Fruit fly (Drosophila melanogaster): Measurements from ENCODE around the gene CG32459.

The CG32459 gene

dm6 chr3L:22835144-22835964, 20.5 kb downstream of the CG32459 start, which contains the start of gene jim (continued):
- TF ChIP-seq CG6808 (GFP tag; optimal IDR thresholded peaks at IDR 0.05), result peak; percentile 67
- peak; percentile 5 for TF ChIP-seq Eip75B (GFP tag; optimal IDR thresholded peaks at IDR 0.05)
- TF ChIP-seq ss (GFP tag; optimal IDR thresholded peaks at IDR 0.05), result peak; percentile 79 to 84
- TF ChIP-seq lz (GFP tag; optimal IDR thresholded peaks at IDR 0.05), result peak; percentile 5
- TF ChIP-seq Eip93F (GFP tag; optimal IDR thresholded peaks at IDR 0.05), result no peak
- TF ChIP-seq net (GFP tag; optimal IDR thresholded peaks at IDR 0.05), result peak; percentile 16
- no peak for TF ChIP-seq CG4318 (GFP tag; optimal IDR thresholded peaks at IDR 0.05)
- no peak for TF ChIP-seq OdsH (GFP tag; optimal IDR thresholded peaks at IDR 0.05)
- peak; percentile 38 for TF ChIP-seq CG11762 (GFP tag; optimal IDR thresholded peaks at IDR 0.05; ENCODE audit: insufficient read depth)
- TF ChIP-seq Ets21C (GFP tag; optimal IDR thresholded peaks at IDR 0.05), result no peak
- peak; percentile 71 for TF ChIP-seq CG1621 (tag; optimal IDR thresholded peaks at IDR 0.05)
- TF ChIP-seq Blimp-1 (GFP tag; optimal IDR thresholded peaks at IDR 0.05), result peak; percentile 41
- TF ChIP-seq pdm3 (GFP tag; optimal IDR thresholded peaks at IDR 0.05), result no peak
- peak; percentile 69; the same call in 2 of the 3 replicates for TF ChIP-seq CG6163 (GFP tag; IDR thresholded peaks at IDR 0.05)
- TF ChIP-seq CG34406 (GFP tag; optimal IDR thresholded peaks at IDR 0.05), result peak; percentile 2
- TF ChIP-seq CG8119 (GFP tag; IDR thresholded peaks at IDR 0.05), result peak; percentile 60; the same call in 2 of the 3 replicates
- TF ChIP-seq CG10669 (GFP tag; optimal IDR thresholded peaks at IDR 0.05), result peak; percentile 5
- TF ChIP-seq CG6854 (GFP tag; optimal IDR thresholded peaks at IDR 0.05), result peak; percentile 68
- no peak for TF ChIP-seq achi (GFP tag; optimal IDR thresholded peaks at IDR 0.05)
- TF ChIP-seq CG6792 (GFP tag; optimal IDR thresholded peaks at IDR 0.05), result peak; percentile 31
- peak; percentile 68 for TF ChIP-seq CG16779 (tag; optimal IDR thresholded peaks at IDR 0.05)
- TF ChIP-seq CG31627 (GFP tag; optimal IDR thresholded peaks at IDR 0.05), result no peak
- TF ChIP-seq dac (GFP tag; optimal IDR thresholded peaks at IDR 0.05), result peak; percentile 33
- TF ChIP-seq Smox (GFP tag; optimal IDR thresholded peaks at IDR 0.05), result no peak
- no peak for TF ChIP-seq Hr4 (GFP tag; optimal IDR thresholded peaks at IDR 0.05)
- TF ChIP-seq dsx (GFP tag; optimal IDR thresholded peaks at IDR 0.05; ENCODE audit: poor library complexity, severe bottlenecking), result peak; percentile 76
- peak; percentile 49 for TF ChIP-seq spab (GFP tag; optimal IDR thresholded peaks at IDR 0.05)
- peak; percentile 87 for TF ChIP-seq Lpt (GFP tag; optimal IDR thresholded peaks at IDR 0.05)

dm6 chr3L:22830132-22830697, 25.6 kb downstream of the CG32459 start:
- TF ChIP-seq Hr4 (GFP tag; optimal IDR thresholded peaks at IDR 0.05), result no peak
- no peak for TF ChIP-seq Eip75B (GFP tag; optimal IDR thresholded peaks at IDR 0.05)
- TF ChIP-seq acj6 (GFP tag; optimal IDR thresholded peaks at IDR 0.05), result no peak
- TF ChIP-seq dsx (GFP tag; optimal IDR thresholded peaks at IDR 0.05; ENCODE audit: poor library complexity, severe bottlenecking), result no peak
- TF ChIP-seq CG10669 (GFP tag; optimal IDR thresholded peaks at IDR 0.05), result no peak
- TF ChIP-seq CG1621 (tag; optimal IDR thresholded peaks at IDR 0.05), result no peak
- TF ChIP-seq topi (GFP tag; optimal IDR thresholded peaks at IDR 0.05), result no peak
- TF ChIP-seq Eip93F (GFP tag; optimal IDR thresholded peaks at IDR 0.05), result no peak
- TF ChIP-seq CG11902 (GFP tag; optimal IDR thresholded peaks at IDR 0.05), result no peak
- TF ChIP-seq pdm3 (GFP tag; optimal IDR thresholded peaks at IDR 0.05), result no peak
- no peak for TF ChIP-seq Gug (GFP tag; IDR thresholded peaks at IDR 0.05)
- TF ChIP-seq svp (GFP tag), result no peak
- TF ChIP-seq CG3032 (tag; optimal IDR thresholded peaks at IDR 0.05), result no peak

dm6 chr3L:22826236-22826635, 29.6 kb downstream of the CG32459 start:
- TF ChIP-seq CG11762 (GFP tag; optimal IDR thresholded peaks at IDR 0.05; ENCODE audit: insufficient read depth) (no peak), CG1621 (tag; optimal IDR thresholded peaks at IDR 0.05) (peak; percentile 20), esn (GFP tag; optimal IDR thresholded peaks at IDR 0.05) (peak; percentile 2), CG8632 (GFP tag; optimal IDR thresholded peaks at IDR 0.05) (no peak), Hr4 (GFP tag; optimal IDR thresholded peaks at IDR 0.05) (no peak), CG6276 (GFP tag; optimal IDR thresholded peaks at IDR 0.05) (peak; percentile 44), acj6 (GFP tag; optimal IDR thresholded peaks at IDR 0.05) (no peak), fkh (GFP tag; optimal IDR thresholded peaks at IDR 0.05) (no peak), eg (GFP tag; IDR thresholded peaks at IDR 0.05) (0 out of 3 replicates have a peak, but pooled peaks have one; percentile 32), CG10669 (GFP tag; optimal IDR thresholded peaks at IDR 0.05) (peak; percentile 48), Eip78C (GFP tag) (peak; percentile 72), fd85E (GFP tag; optimal IDR thresholded peaks at IDR 0.05) (no peak), CG6792 (GFP tag; optimal IDR thresholded peaks at IDR 0.05) (no peak), Eip93F (GFP tag; optimal IDR thresholded peaks at IDR 0.05) (no peak), net (GFP tag; optimal IDR thresholded peaks at IDR 0.05) (no peak), Eip75B (GFP tag; optimal IDR thresholded peaks at IDR 0.05) (no peak), cyc (GFP tag; optimal IDR thresholded peaks at IDR 0.05) (no peak), Blimp-1 (GFP tag; optimal IDR thresholded peaks at IDR 0.05) (no peak), Gug (GFP tag; IDR thresholded peaks at IDR 0.05) (no peak), Met (GFP tag; optimal IDR thresholded peaks at IDR 0.05) (peak; percentile 8), CG4318 (GFP tag; optimal IDR thresholded peaks at IDR 0.05) (no peak), Ets96B (tag; optimal IDR thresholded peaks at IDR 0.05) (peak; percentile 5)

All from whole organism, prepupa.